Fruit fly (Drosophila melanogaster) whole organism, embryonic: ENCODE measurements around the gene dunk.
A peak's percentile ranks its signal among the peaks of the same experiment; 100 is the strongest.

Experiments used
- Aef1 ChIP-seq: fragments of 200-800 bp; sonication (Bioruptor generic); IDR thresholded peaks from 3 replicates; pipeline ENCODE4 v1.3.6; 2022; ENCODE audit warnings: missing biosample characterization, missing genetic modification characterization
- B-H2 ChIP-seq: fragments of 200-800 bp; sonication (Bioruptor generic); optimal IDR thresholded peaks from 2 replicates; lab custom pipeline; 2018; ENCODE audit warnings: missing biosample characterization, mild to moderate bottlenecking, missing genetic modification characterization
- CG10321 ChIP-seq: fragments of 200-800 bp; sonication (Bioruptor generic); IDR thresholded peaks from 2 replicates; pipeline ENCODE4 v1.3.6; 2022; ENCODE audit warnings: missing biosample characterization, missing genetic modification characterization
- CG10366 ChIP-seq: fragments of 200-800 bp; sonication (Bioruptor generic); IDR thresholded peaks from 2 replicates; pipeline ENCODE4 v1.3.6; 2022; ENCODE audit warnings: missing biosample characterization, missing genetic modification characterization
- CG12299 ChIP-seq: fragments of 200-800 bp; sonication (Bioruptor generic); optimal IDR thresholded peaks from 2 replicates; lab custom pipeline; 2018; ENCODE audit warnings: missing biosample characterization, mild to moderate bottlenecking, missing genetic modification characterization
- CG13775 ChIP-seq: fragments of 200-800 bp; sonication (Bioruptor generic); optimal IDR thresholded peaks from 3 replicates; lab custom pipeline; 2017; ENCODE audit warnings: missing biosample characterization, mild to moderate bottlenecking, missing genetic modification characterization
- CG13894 ChIP-seq: fragments of 200-800 bp; sonication (Bioruptor generic); optimal IDR thresholded peaks from 3 replicates; lab custom pipeline; 2018; ENCODE audit warnings: missing biosample characterization, mild to moderate bottlenecking, missing genetic modification characterization, moderate library complexity
- CG15073 ChIP-seq: fragments of 200-800 bp; sonication (Bioruptor generic); optimal IDR thresholded peaks from 2 replicates; lab custom pipeline; 2016; ENCODE audit warnings: missing biosample characterization, missing genetic modification characterization
- CG1647 ChIP-seq: fragments of 200-800 bp; sonication (Bioruptor generic); optimal IDR thresholded peaks from 3 replicates; lab custom pipeline; 2016; ENCODE audit warnings: missing biosample characterization, missing genetic modification characterization
- CG17829 ChIP-seq: fragments of 200-800 bp; optimal IDR thresholded peaks from 2 replicates; lab custom pipeline; 2019; ENCODE audit warnings: missing biosample characterization, mild to moderate bottlenecking, missing genetic modification characterization, moderate library complexity
- CG1792 ChIP-seq: fragments of 200-800 bp; sonication (Bioruptor generic); optimal IDR thresholded peaks from 2 replicates; lab custom pipeline; 2016; ENCODE audit warnings: missing biosample characterization, missing genetic modification characterization
- CG18262 ChIP-seq: fragments of 200-800 bp; optimal IDR thresholded peaks from 3 replicates; lab custom pipeline; 2019; ENCODE audit warnings: missing biosample characterization, mild to moderate bottlenecking, missing genetic modification characterization, moderate library complexity
- CG2712 ChIP-seq: fragments of 200-800 bp; optimal IDR thresholded peaks from 3 replicates; lab custom pipeline; 2019; ENCODE audit warnings: missing biosample characterization, mild to moderate bottlenecking, missing genetic modification characterization, moderate library complexity
- CG32532 ChIP-seq: fragments of 200-800 bp; sonication (Bioruptor generic); IDR thresholded peaks from 2 replicates; pipeline ENCODE4 v1.3.6; 2022; ENCODE audit warnings: missing biosample characterization, missing genetic modification characterization
- CG34422 ChIP-seq: fragments of 200-800 bp; sonication (Bioruptor generic); IDR thresholded peaks from 3 replicates; pipeline ENCODE4 v1.3.6; 2022; ENCODE audit warnings: missing biosample characterization, missing genetic modification characterization
- CG6175 ChIP-seq: fragments of 200-800 bp; sonication (Bioruptor generic); IDR thresholded peaks from 3 replicates; pipeline ENCODE4 v1.3.6; 2022; ENCODE audit warnings: missing biosample characterization, missing genetic modification characterization
- CG6272 ChIP-seq: fragments of 200-800 bp; sonication (Bioruptor generic); IDR thresholded peaks from 2 replicates; pipeline ENCODE4 v1.3.6; 2022; ENCODE audit warnings: missing biosample characterization, missing genetic modification characterization
- CG8290 ChIP-seq, 3 experiments: fragments of 200-800 bp; sonication (Bioruptor generic); optimal IDR thresholded peaks; 2 replicates each; lab custom pipeline; 2016 to 2019; ENCODE audit warnings: missing biosample characterization in 3 of 3, missing genetic modification characterization in 3 of 3, mild to moderate bottlenecking in 2 of 3, moderate library complexity in 1 of 3
- CG9817 ChIP-seq: fragments of 200-800 bp; sonication (Bioruptor generic); optimal IDR thresholded peaks from 2 replicates; lab custom pipeline; 2018; ENCODE audit warnings: missing biosample characterization, mild to moderate bottlenecking, missing genetic modification characterization, moderate library complexity
- Dfd ChIP-seq, 2 experiments: fragments of >200 bp; optimal IDR thresholded peaks; 2 replicates each; lab custom pipeline; 2017; ENCODE audit warnings: missing biosample characterization in 2 of 2, missing genetic modification characterization in 2 of 2
- Dll ChIP-seq: fragments of 200-800 bp; sonication (Bioruptor generic); IDR thresholded peaks from 4 replicates; pipeline ENCODE4 v1.3.6; 2022; ENCODE audit warnings: missing biosample characterization, missing genetic modification characterization; ENCODE audit not compliant: partially characterized antibody
- Ets97D ChIP-seq: fragments of 200-800 bp; sonication (Bioruptor generic); optimal IDR thresholded peaks from 3 replicates; lab custom pipeline; 2016; ENCODE audit warnings: missing biosample characterization, missing genetic modification characterization
- Fer3 ChIP-seq: fragments of 200-800 bp; sonication (Bioruptor generic); optimal IDR thresholded peaks from 2 replicates; lab custom pipeline; 2018; ENCODE audit warnings: missing biosample characterization, mild to moderate bottlenecking, missing genetic modification characterization, moderate library complexity
- Med ChIP-seq: fragments of 200-800 bp; sonication (Bioruptor generic); peaks from one replicate; lab custom pipeline; 2016; ENCODE audit warnings: missing biosample characterization, missing genetic modification characterization, mild to moderate bottlenecking, inconsistent platforms, moderate library complexity
- Neu2 ChIP-seq: fragments of 200-800 bp; sonication (Bioruptor generic); optimal IDR thresholded peaks from 3 replicates; lab custom pipeline; 2016; ENCODE audit warnings: missing biosample characterization, missing genetic modification characterization, borderline replicate concordance
- Sry-δ ChIP-seq: fragments of 200-800 bp; sonication (Bioruptor generic); optimal IDR thresholded peaks from 2 replicates; lab custom pipeline; 2016; ENCODE audit warnings: missing biosample characterization, missing genetic modification characterization
- Trl ChIP-seq, 3 experiments: fragments of >200 bp in 2 of 3; fragments of 200-800 bp in 1 of 3; sonication (Bioruptor generic) in 1 of 3; optimal IDR thresholded peaks; 2 replicates in 1 of 3; 3 replicates in 2 of 3; lab custom pipeline; 2016 to 2017; ENCODE audit warnings: missing biosample characterization in 1 of 3, missing genetic modification characterization in 1 of 3
- amos ChIP-seq: fragments of 200-800 bp; sonication (Bioruptor generic); IDR thresholded peaks from 2 replicates; pipeline ENCODE4 v1.3.6; 2022; ENCODE audit warnings: missing biosample characterization, missing genetic modification characterization; ENCODE audit not compliant: partially characterized antibody
- ash1 ChIP-seq: fragments of 200-800 bp; sonication (Bioruptor generic); optimal IDR thresholded peaks from 2 replicates; lab custom pipeline; 2018; ENCODE audit warnings: missing biosample characterization, mild to moderate bottlenecking, missing genetic modification characterization
- caup ChIP-seq: fragments of 200-800 bp; sonication (Bioruptor generic); optimal IDR thresholded peaks from 3 replicates; lab custom pipeline; 2017; ENCODE audit warnings: missing biosample characterization, mild to moderate bottlenecking, missing genetic modification characterization, moderate library complexity; ENCODE audit not compliant: severe bottlenecking
- chif ChIP-seq, 2 experiments: fragments of 200-800 bp; sonication (Bioruptor generic); optimal IDR thresholded peaks; 3 replicates each; lab custom pipeline; 2016; ENCODE audit warnings: missing biosample characterization in 2 of 2, missing genetic modification characterization in 2 of 2
- crc ChIP-seq: fragments of 200-800 bp; sonication (Bioruptor generic); optimal IDR thresholded peaks from 2 replicates; lab custom pipeline; 2016; ENCODE audit warnings: missing biosample characterization, missing genetic modification characterization
- da ChIP-seq: fragments of 200-800 bp; sonication (Bioruptor generic); optimal IDR thresholded peaks from 2 replicates; lab custom pipeline; 2016; ENCODE audit warnings: missing biosample characterization, missing genetic modification characterization
- dm ChIP-seq: fragments of 200-800 bp; sonication (Bioruptor generic); optimal IDR thresholded peaks from 3 replicates; lab custom pipeline; 2016; ENCODE audit warnings: missing biosample characterization, missing genetic modification characterization
- ems ChIP-seq: fragments of 200-800 bp; sonication (Bioruptor generic); optimal IDR thresholded peaks from 3 replicates; lab custom pipeline; 2016; ENCODE audit warnings: missing biosample characterization, missing genetic modification characterization
- eve ChIP-seq, 2 experiments: fragments of >200 bp; optimal IDR thresholded peaks; 2 replicates each; lab custom pipeline; 2017; ENCODE audit warnings: missing biosample characterization in 2 of 2, missing genetic modification characterization in 2 of 2
- fd64A ChIP-seq: fragments of 200-800 bp; sonication (Bioruptor generic); optimal IDR thresholded peaks from 3 replicates; lab custom pipeline; 2018; ENCODE audit warnings: missing biosample characterization, mild to moderate bottlenecking, missing genetic modification characterization
- ftz-f1 ChIP-seq: fragments of 200-800 bp; sonication (Bioruptor generic); optimal IDR thresholded peaks from 2 replicates; lab custom pipeline; 2016; ENCODE audit warnings: missing biosample characterization, missing genetic modification characterization
- gcm ChIP-seq: fragments of 200-800 bp; sonication (Bioruptor generic); optimal IDR thresholded peaks from 2 replicates; lab custom pipeline; 2019; ENCODE audit warnings: missing biosample characterization, mild to moderate bottlenecking, missing genetic modification characterization, moderate library complexity
- grn ChIP-seq: fragments of 200-800 bp; sonication (Bioruptor generic); optimal IDR thresholded peaks from 3 replicates; lab custom pipeline; 2017; ENCODE audit warnings: missing biosample characterization, missing genetic modification characterization
- ind ChIP-seq: fragments of 200-800 bp; sonication (Bioruptor generic); optimal IDR thresholded peaks from 3 replicates; lab custom pipeline; 2016; ENCODE audit warnings: missing biosample characterization, missing genetic modification characterization
- inv ChIP-seq: fragments of 200-800 bp; sonication (Bioruptor generic); IDR thresholded peaks from 2 replicates; pipeline ENCODE4 v1.3.6; 2022; ENCODE audit warnings: missing biosample characterization, missing genetic modification characterization; ENCODE audit not compliant: partially characterized antibody
- jigr1 ChIP-seq: fragments of 200-800 bp; sonication (Bioruptor generic); IDR thresholded peaks from 3 replicates; pipeline ENCODE4 v1.3.6; 2022; ENCODE audit warnings: missing biosample characterization, missing genetic modification characterization
- onecut ChIP-seq: fragments of 200-800 bp; sonication (Bioruptor generic); IDR thresholded peaks from 2 replicates; pipeline ENCODE4 v1.3.6; 2022; ENCODE audit warnings: missing biosample characterization, missing genetic modification characterization
- pb ChIP-seq: fragments of 200-800 bp; sonication (Bioruptor generic); optimal IDR thresholded peaks from 3 replicates; lab custom pipeline; 2016; ENCODE audit warnings: missing biosample characterization, missing genetic modification characterization
- pfk ChIP-seq: fragments of 200-800 bp; sonication (Bioruptor generic); optimal IDR thresholded peaks from 2 replicates; lab custom pipeline; 2018; ENCODE audit warnings: missing biosample characterization, mild to moderate bottlenecking, missing genetic modification characterization, moderate library complexity
- prd ChIP-seq, 3 experiments: fragments of >200 bp in 2 of 3; fragments of 200-800 bp in 1 of 3; sonication (Bioruptor generic) in 1 of 3; optimal IDR thresholded peaks in 2 of 3; IDR thresholded peaks in 1 of 3; 2 replicates in 2 of 3; 3 replicates in 1 of 3; pipeline versions ENCODE4 v1.3.6 to Lab custom; 2017 to 2022; ENCODE audit warnings: missing biosample characterization in 1 of 3, missing genetic modification characterization in 1 of 3
- rib ChIP-seq: fragments of 200-800 bp; sonication (Bioruptor generic); IDR thresholded peaks from 2 replicates; pipeline ENCODE4 v1.3.6; 2022; ENCODE audit warnings: missing biosample characterization, missing genetic modification characterization
- salm ChIP-seq: fragments of 200-800 bp; sonication (Bioruptor generic); optimal IDR thresholded peaks from 2 replicates; lab custom pipeline; 2018; ENCODE audit warnings: missing biosample characterization, mild to moderate bottlenecking, missing genetic modification characterization
- toy ChIP-seq: fragments of 200-800 bp; sonication (Bioruptor generic); IDR thresholded peaks from 2 replicates; pipeline ENCODE4 v1.3.6; 2022; ENCODE audit warnings: missing biosample characterization, missing genetic modification characterization

The dunk gene

dm6 chr2L:22144127-22144526, 7.3 kb upstream of the dunk start (continued):
- no peak for TF ChIP-seq CG12299 (tag; lab: Kevin White, UChicago)
- TF ChIP-seq ftz-f1 (GFP tag; lab: Kevin White, UChicago): no peak
- TF ChIP-seq CG15073 (GFP tag; lab: Kevin White, UChicago): no peak
- TF ChIP-seq fd64A (GFP tag; lab: Kevin White, UChicago): peak; percentile 89
- no peak for TF ChIP-seq salm (tag; lab: Kevin White, UChicago)
- no peak for TF ChIP-seq eve (GFP tag; optimal IDR thresholded peaks at IDR 0.05; lab: Kevin White, UChicago)
- no peak for TF ChIP-seq CG32532 (GFP tag; lab: Robert Waterston, UW)
- TF ChIP-seq da (GFP tag; lab: Kevin White, UChicago): no peak
- no peak for TF ChIP-seq prd (optimal IDR thresholded peaks at IDR 0.05; lab: Kevin White, UChicago)
- TF ChIP-seq prd (GFP tag; IDR thresholded peaks at IDR 0.05; lab: Robert Waterston, UW): peak; percentile 20; the same call in 1 of the 3 replicates
- TF ChIP-seq Sry-δ: no peak
- no peak for TF ChIP-seq CG6272 (GFP tag; lab: Robert Waterston, UW)
- no peak for TF ChIP-seq rib
- no peak for TF ChIP-seq CG6175 (GFP tag; lab: Robert Waterston, UW)
- no peak for TF ChIP-seq grn
- TF ChIP-seq CG34422 (GFP tag; lab: Robert Waterston, UW): no peak; the same call in 2 of the 3 replicates
- TF ChIP-seq gcm (GFP tag; lab: Kevin White, UChicago): no peak
- peak; percentile 65 for TF ChIP-seq Fer3
- TF ChIP-seq Dfd (GFP tag; optimal IDR thresholded peaks at IDR 0.05; lab: Kevin White, UChicago): no peak
- peak; percentile 38 for TF ChIP-seq CG17829 (tag; lab: Kevin White, UChicago)
- no peak for TF ChIP-seq CG8290 (GFP tag; optimal IDR thresholded peaks at IDR 0.05; lab: Kevin White, UChicago)
- TF ChIP-seq CG8290 (tag; optimal IDR thresholded peaks at IDR 0.05; lab: Kevin White, UChicago): no peak
- TF ChIP-seq toy (GFP tag; lab: Robert Waterston, UW): peak; percentile 53; the same call in 1 of the 2 replicates
- peak; percentile 17 for TF ChIP-seq CG2712
- TF ChIP-seq pb: no peak
- no peak for TF ChIP-seq B-H2 (GFP tag; lab: Kevin White, UChicago)
- TF ChIP-seq ind: no peak
- peak; percentile 59 for TF ChIP-seq CG13894
- TF ChIP-seq dm (GFP tag; lab: Kevin White, UChicago): no peak
- no peak for TF ChIP-seq CG13775
- no peak for TF ChIP-seq Dll (GFP tag; lab: Robert Waterston, UW)
- TF ChIP-seq Aef1 (GFP tag; lab: Robert Waterston, UW): no peak
- TF ChIP-seq onecut (GFP tag; lab: Robert Waterston, UW): peak; percentile 43; the same call in 1 of the 2 replicates
- peak; percentile 41 for TF ChIP-seq CG18262 (tag; lab: Kevin White, UChicago)
- TF ChIP-seq Trl (optimal IDR thresholded peaks at IDR 0.05; lab: Kevin White, UChicago): peak; percentile 38 to 54
- no peak for TF ChIP-seq Trl (GFP tag; optimal IDR thresholded peaks at IDR 0.05; lab: Kevin White, UChicago)
- no peak for TF ChIP-seq inv
- TF ChIP-seq crc: no peak
- TF ChIP-seq Neu2: no peak
- TF ChIP-seq amos: no peak
- no peak for TF ChIP-seq caup (GFP tag; lab: Kevin White, UChicago)
- peak; percentile 58 for TF ChIP-seq Med (GFP tag; lab: Kevin White, UChicago)
- TF ChIP-seq CG1792 (GFP tag; lab: Kevin White, UChicago): no peak
- TF ChIP-seq ash1: peak; percentile 25
- TF ChIP-seq CG1647 (GFP tag; lab: Kevin White, UChicago): no peak
- TF ChIP-seq pfk (GFP tag; lab: Kevin White, UChicago): peak; percentile 79
- no peak for TF ChIP-seq CG10366 (GFP tag; lab: Robert Waterston, UW)
- no peak for TF ChIP-seq Ets97D (GFP tag; lab: Kevin White, UChicago)
- TF ChIP-seq chif (GFP tag; optimal IDR thresholded peaks at IDR 0.05; lab: Kevin White, UChicago): no peak
- no peak for TF ChIP-seq CG9817 (tag; lab: Kevin White, UChicago)
- TF ChIP-seq jigr1 (GFP tag; lab: Robert Waterston, UW): no peak
- TF ChIP-seq CG10321 (GFP tag; lab: Robert Waterston, UW): no peak
- no peak for TF ChIP-seq ems (GFP tag; lab: Kevin White, UChicago)
